Fruit fly (Drosophila melanogaster) whole organism, prepupa: ENCODE results near the gene CstF64.

Experiments used
- Blimp-1 ChIP-seq: fragments of 200-800 bp; sonication (Bioruptor generic); optimal IDR thresholded peaks from 3 replicates; lab custom pipeline; 2017; ENCODE audit warnings: missing biosample characterization, missing genetic modification characterization, mild to moderate bottlenecking, moderate library complexity, missing genetic modification reagents
- CG10631 ChIP-seq: fragments of 200-800 bp; sonication (Bioruptor generic); optimal IDR thresholded peaks from 2 replicates; lab custom pipeline; 2016; ENCODE audit warnings: missing biosample characterization, missing genetic modification characterization
- CG10669 ChIP-seq: fragments of 200-800 bp; sonication (Bioruptor generic); optimal IDR thresholded peaks from 3 replicates; lab custom pipeline; 2018; ENCODE audit warnings: missing biosample characterization, mild to moderate bottlenecking, missing genetic modification characterization, moderate library complexity
- CG11902 ChIP-seq: fragments of 200-800 bp; sonication (Bioruptor generic); optimal IDR thresholded peaks from 3 replicates; lab custom pipeline; 2016; ENCODE audit warnings: missing biosample characterization, missing genetic modification characterization
- CG15336 ChIP-seq: fragments of 200-800 bp; sonication (Bioruptor generic); IDR thresholded peaks from 2 replicates; pipeline ENCODE4 v1.3.6; 2022; ENCODE audit warnings: missing biosample characterization, missing genetic modification characterization
- CG16779 ChIP-seq: fragments of 200-800 bp; sonication (Bioruptor generic); optimal IDR thresholded peaks from 3 replicates; lab custom pipeline; 2017; ENCODE audit warnings: missing biosample characterization, mild to moderate bottlenecking, missing genetic modification characterization
- CG31627 ChIP-seq: fragments of 200-800 bp; sonication (Bioruptor generic); optimal IDR thresholded peaks from 3 replicates; lab custom pipeline; 2016; ENCODE audit warnings: missing biosample characterization, missing genetic modification characterization
- CG32006 ChIP-seq: fragments of 200-800 bp; sonication (Bioruptor generic); optimal IDR thresholded peaks from 3 replicates; lab custom pipeline; 2017; ENCODE audit warnings: missing biosample characterization, mild to moderate bottlenecking, missing genetic modification characterization
- CG34406 ChIP-seq: fragments of 200-800 bp; sonication (Bioruptor generic); optimal IDR thresholded peaks from 3 replicates; lab custom pipeline; 2016; ENCODE audit warnings: missing biosample characterization, missing genetic modification characterization
- CG4318 ChIP-seq: fragments of 200-800 bp; sonication (Bioruptor generic); optimal IDR thresholded peaks from 3 replicates; lab custom pipeline; 2017; ENCODE audit warnings: missing biosample characterization, mild to moderate bottlenecking, missing genetic modification characterization
- CG6163 ChIP-seq: fragments of 200-800 bp; sonication (Bioruptor generic); IDR thresholded peaks from 3 replicates; pipeline ENCODE4 v1.3.6; 2022; ENCODE audit warnings: missing biosample characterization, missing genetic modification characterization
- CG6276 ChIP-seq: fragments of 200-800 bp; sonication (Bioruptor generic); optimal IDR thresholded peaks from 2 replicates; lab custom pipeline; 2017; ENCODE audit warnings: missing biosample characterization, mild to moderate bottlenecking, missing genetic modification characterization
- CG6808 ChIP-seq: fragments of 200-800 bp; sonication (Bioruptor generic); optimal IDR thresholded peaks from 3 replicates; lab custom pipeline; 2017; ENCODE audit warnings: missing biosample characterization, missing genetic modification characterization, mild to moderate bottlenecking, moderate library complexity, missing genetic modification reagents
- CG7368 ChIP-seq: fragments of 200-800 bp; sonication (Bioruptor generic); optimal IDR thresholded peaks from 3 replicates; lab custom pipeline; 2016; ENCODE audit warnings: missing biosample characterization, missing genetic modification characterization
- CG8119 ChIP-seq: fragments of 200-800 bp; sonication (Bioruptor generic); IDR thresholded peaks from 3 replicates; pipeline ENCODE4 v1.3.6; 2022; ENCODE audit warnings: missing biosample characterization, missing genetic modification characterization
- CG8319 ChIP-seq: fragments of 200-800 bp; sonication (Bioruptor generic); optimal IDR thresholded peaks from 3 replicates; lab custom pipeline; 2016; ENCODE audit warnings: missing biosample characterization, missing genetic modification characterization
- Eip78C ChIP-seq: fragments of 200-800 bp; sonication (Bioruptor generic); peaks from one replicate; lab custom pipeline; 2016; ENCODE audit warnings: missing biosample characterization, missing genetic modification characterization
- Eip93F ChIP-seq: fragments of 200-800 bp; sonication (Bioruptor generic); optimal IDR thresholded peaks from 2 replicates; lab custom pipeline; 2016; ENCODE audit warnings: missing biosample characterization, mild to moderate bottlenecking, missing genetic modification characterization
- Ets21C ChIP-seq: fragments of 200-800 bp; sonication (Bioruptor generic); optimal IDR thresholded peaks from 3 replicates; lab custom pipeline; 2016; ENCODE audit warnings: missing biosample characterization, missing genetic modification characterization
- Ets96B ChIP-seq: fragments of 200-800 bp; optimal IDR thresholded peaks from 2 replicates; lab custom pipeline; 2019; ENCODE audit warnings: missing biosample characterization, mild to moderate bottlenecking, missing genetic modification characterization, moderate library complexity
- Hr38 ChIP-seq: sonication (Bioruptor generic); optimal IDR thresholded peaks from 2 replicates; lab custom pipeline; 2016; ENCODE audit warnings: missing biosample characterization, missing genetic modification characterization
- Hr39 ChIP-seq: fragments of 200-800 bp; sonication (Bioruptor generic); optimal IDR thresholded peaks from 2 replicates; lab custom pipeline; 2016; ENCODE audit warnings: missing biosample characterization, missing genetic modification characterization
- Hr4 ChIP-seq: fragments of 200-800 bp; sonication (Bioruptor generic); optimal IDR thresholded peaks from 3 replicates; lab custom pipeline; 2016; ENCODE audit warnings: missing biosample characterization, missing genetic modification characterization
- Lpt ChIP-seq: fragments of 200-800 bp; sonication (Bioruptor generic); optimal IDR thresholded peaks from 3 replicates; lab custom pipeline; 2016; ENCODE audit warnings: missing biosample characterization, missing genetic modification characterization
- Met ChIP-seq: fragments of 200-800 bp; sonication (Bioruptor generic); optimal IDR thresholded peaks from 3 replicates; lab custom pipeline; 2016; ENCODE audit warnings: missing biosample characterization, missing genetic modification characterization
- OdsH ChIP-seq: fragments of 200-800 bp; sonication (Bioruptor generic); optimal IDR thresholded peaks from 3 replicates; lab custom pipeline; 2016; ENCODE audit warnings: missing biosample characterization, missing genetic modification characterization
- Smox ChIP-seq: fragments of 200-800 bp; sonication (Bioruptor generic); optimal IDR thresholded peaks from 3 replicates; lab custom pipeline; 2016; ENCODE audit warnings: missing biosample characterization, missing genetic modification characterization
- Sox102F ChIP-seq: fragments of 200-800 bp; sonication (Bioruptor generic); optimal IDR thresholded peaks from 2 replicates; lab custom pipeline; 2016; ENCODE audit warnings: missing biosample characterization, mild to moderate bottlenecking, missing genetic modification characterization
- Sox14 ChIP-seq: fragments of 200-800 bp; sonication (Bioruptor generic); optimal IDR thresholded peaks from 3 replicates; lab custom pipeline; 2016; ENCODE audit warnings: missing biosample characterization, missing genetic modification characterization
- Sox15 ChIP-seq: fragments of 200-800 bp; sonication (Bioruptor generic); optimal IDR thresholded peaks from 3 replicates; lab custom pipeline; 2016; ENCODE audit warnings: missing biosample characterization, missing genetic modification characterization
- acj6 ChIP-seq: fragments of 200-800 bp; sonication (Bioruptor generic); optimal IDR thresholded peaks from 3 replicates; lab custom pipeline; 2016; ENCODE audit warnings: missing biosample characterization, missing genetic modification characterization
- cyc ChIP-seq: fragments of 200-800 bp; sonication (Bioruptor generic); optimal IDR thresholded peaks from 3 replicates; lab custom pipeline; 2016; ENCODE audit warnings: missing biosample characterization, missing genetic modification characterization
- dsx ChIP-seq: fragments of 200-800 bp; optimal IDR thresholded peaks from 3 replicates; lab custom pipeline; 2019; ENCODE audit warnings: missing biosample characterization, mild to moderate bottlenecking, missing genetic modification characterization, moderate library complexity; ENCODE audit not compliant: poor library complexity, severe bottlenecking
- eg ChIP-seq: fragments of 200-800 bp; sonication (Bioruptor generic); IDR thresholded peaks from 3 replicates; pipeline ENCODE4 v1.3.6; 2022; ENCODE audit warnings: missing biosample characterization, missing genetic modification characterization
- fd85E ChIP-seq: fragments of 200-800 bp; sonication (Bioruptor generic); optimal IDR thresholded peaks from 3 replicates; lab custom pipeline; 2016; ENCODE audit warnings: missing biosample characterization, missing genetic modification characterization
- lz ChIP-seq: fragments of 200-800 bp; sonication (Bioruptor generic); optimal IDR thresholded peaks from 3 replicates; lab custom pipeline; 2016; ENCODE audit warnings: missing biosample characterization, missing genetic modification characterization
- net ChIP-seq: fragments of 200-800 bp; sonication (Bioruptor generic); optimal IDR thresholded peaks from 3 replicates; lab custom pipeline; 2016; ENCODE audit warnings: missing biosample characterization, missing genetic modification characterization
- salr ChIP-seq, 2 experiments: fragments of 200-800 bp; sonication (Bioruptor generic); optimal IDR thresholded peaks; 3 replicates each; lab custom pipeline; 2016 to 2018; ENCODE audit warnings: missing biosample characterization in 2 of 2, missing genetic modification characterization in 2 of 2, mild to moderate bottlenecking in 1 of 2
- spab ChIP-seq: fragments of 200-800 bp; sonication (Bioruptor generic); optimal IDR thresholded peaks from 2 replicates; lab custom pipeline; 2017; ENCODE audit warnings: missing biosample characterization, mild to moderate bottlenecking, missing genetic modification characterization, missing genetic modification reagents
- ss ChIP-seq, 2 experiments: fragments of 200-800 bp; sonication (Bioruptor generic); optimal IDR thresholded peaks; 2 replicates in 1 of 2; 3 replicates in 1 of 2; lab custom pipeline; 2017 to 2018; ENCODE audit warnings: mild to moderate bottlenecking in 2 of 2, missing biosample characterization in 2 of 2, missing genetic modification characterization in 2 of 2, moderate library complexity in 1 of 2

The CstF64 gene

dm6 chr3R:18658945-18659642, at the start of gene CstF64, which contains the start of gene CG31224 (continued):
- peak; percentile 76 for TF ChIP-seq eg (GFP tag; lab: Robert Waterston, UW)
- peak in 1 of 2 experiments; percentile 65 for TF ChIP-seq ss (GFP tag; optimal IDR thresholded peaks at IDR 0.05; lab: Kevin White, UChicago)
- no peak for TF ChIP-seq CG10669
- TF ChIP-seq net: peak; percentile 75
- peak; percentile 70 for TF ChIP-seq Ets96B (tag; lab: Kevin White, UChicago)
- TF ChIP-seq CG31627: peak; percentile 89
- peak; percentile 85 for TF ChIP-seq CG10631 (GFP tag; lab: Kevin White, UChicago)
- TF ChIP-seq Hr39: peak; percentile 89
- peak; percentile 73 for TF ChIP-seq Sox15 (GFP tag; lab: Kevin White, UChicago)

- TF ChIP-seq Ets21C (GFP tag; lab: Kevin White, UChicago) (no peak), CG7368 (no peak), salr (GFP tag; optimal IDR thresholded peaks at IDR 0.05; lab: Kevin White, UChicago) (no peak), Hr4 (GFP tag; lab: Kevin White, UChicago) (peak; percentile 46), Eip93F (GFP tag; lab: Kevin White, UChicago) (no peak), Ets96B (tag; lab: Kevin White, UChicago) (no peak), CG6163 (no peak), CG32006 (GFP tag; lab: Kevin White, UChicago) (peak; percentile 63), CG8319 (no peak), Sox14 (GFP tag; lab: Kevin White, UChicago) (no peak), acj6 (no peak), Eip78C (GFP tag; lab: Kevin White, UChicago) (peak; percentile 73), Lpt (GFP tag; lab: Kevin White, UChicago) (peak; percentile 19), cyc (no peak), CG8119 (GFP tag; lab: Robert Waterston, UW) (peak; percentile 62; the same call in 1 of the 3 replicates), CG6276 (GFP tag; lab: Kevin White, UChicago) (peak; percentile 32), fd85E (GFP tag; lab: Kevin White, UChicago) (no peak), CG4318 (GFP tag; lab: Kevin White, UChicago) (peak; percentile 30), CG16779 (tag; lab: Kevin White, UChicago) (no peak)
Measured at dm6 chr3R:18616007-18616406, 43.4 kb upstream of the CstF64 start.

dm6 chr3R:18617411-18617810, 42.0 kb upstream of the CstF64 start, which contains the start of gene CG7695:
TSS of gene CG7695 (minus strand) at chr3R:18617511.
- TF ChIP-seq Blimp-1 (GFP tag; lab: Kevin White, UChicago): no peak
- peak; percentile 44 for TF ChIP-seq Eip78C (GFP tag; lab: Kevin White, UChicago)
- TF ChIP-seq net: no peak

- TF ChIP-seq CG15336 (GFP tag; lab: Robert Waterston, UW) (peak; percentile 38; the same call in 1 of the 2 replicates), Eip93F (GFP tag; lab: Kevin White, UChicago) (no peak), spab (no peak), CG8119 (GFP tag; lab: Robert Waterston, UW) (peak; percentile 43; the same call in 1 of the 3 replicates), Hr4 (GFP tag; lab: Kevin White, UChicago) (peak; percentile 65), CG8319 (no peak), Hr38 (GFP tag; lab: Kevin White, UChicago) (no peak), OdsH (GFP tag; lab: Kevin White, UChicago) (peak; percentile 5), CG34406 (GFP tag; lab: Kevin White, UChicago) (no peak), CG11902 (no peak), CG4318 (GFP tag; lab: Kevin White, UChicago) (peak; percentile 43), Sox102F (no peak), salr (GFP tag; optimal IDR thresholded peaks at IDR 0.05; lab: Kevin White, UChicago) (peak in 1 of 2 experiments; percentile 52), Sox14 (GFP tag; lab: Kevin White, UChicago) (peak; percentile 5), fd85E (GFP tag; lab: Kevin White, UChicago) (no peak), Eip78C (GFP tag; lab: Kevin White, UChicago) (peak; percentile 67), CG6276 (GFP tag; lab: Kevin White, UChicago) (peak; percentile 13), CG6808 (GFP tag; lab: Kevin White, UChicago) (no peak), CG32006 (GFP tag; lab: Kevin White, UChicago) (peak; percentile 74), Smox (GFP tag; lab: Kevin White, UChicago) (no peak), Sox15 (GFP tag; lab: Kevin White, UChicago) (no peak), lz (GFP tag; lab: Kevin White, UChicago) (no peak), Met (GFP tag; lab: Kevin White, UChicago) (no peak), dsx (GFP tag; lab: Kevin White, UChicago) (no peak)
Measured at dm6 chr3R:18619451-18619942, 39.9 kb upstream of the CstF64 start.
